Worm (Caenorhabditis elegans) whole organism, L4 larva: ENCODE data around the gene nhr-155.

Source experiments
- T26A8.4 ChIP-seq: fragments of 200-800 bp; sonication (Bioruptor generic); IDR thresholded peaks from 2 replicates; pipeline ENCODE4 v1.3.6; 2022; ENCODE audit warnings: missing genetic modification characterization, missing compliant biosample characterization
- ZK337.2 ChIP-seq: fragments of 200-800 bp; sonication (Bioruptor generic); IDR thresholded peaks from 2 replicates; pipeline ENCODE4 v1.3.6; 2022; ENCODE audit warnings: missing genetic modification reagents, missing genetic modification characterization, missing compliant biosample characterization
- aha-1 ChIP-seq: fragments of 150-350 bp; peaks from one replicate; lab custom pipeline; 2014; ENCODE audit warnings: missing biosample characterization, missing genetic modification characterization
- aly-2 ChIP-seq: sonication (generic microtip); optimal IDR thresholded peaks from 2 replicates; lab custom pipeline; 2018; ENCODE audit warnings: missing biosample characterization, missing genetic modification characterization
- ama-1 ChIP-seq: fragments of 150-350 bp; optimal IDR thresholded peaks from 2 replicates; lab custom pipeline; 2014; ENCODE audit warnings: inconsistent platforms, mixed read lengths
- arid-1 ChIP-seq: fragments of 200-800 bp; sonication (Bioruptor generic); conservative IDR thresholded peaks from 2 replicates; pipeline ENCODE4 v1.3.6; 2022; ENCODE audit warnings: missing genetic modification reagents, missing genetic modification characterization, missing compliant biosample characterization
- ceh-82 ChIP-seq: sonication (generic microtip); optimal IDR thresholded peaks from 2 replicates; lab custom pipeline; 2017; ENCODE audit warnings: missing biosample characterization, missing genetic modification characterization
- daf-8 ChIP-seq: fragments of 200-800 bp; sonication (Bioruptor generic); IDR thresholded peaks from 2 replicates; pipeline ENCODE4 v1.3.6; 2022; ENCODE audit warnings: missing genetic modification characterization, missing compliant biosample characterization
- egl-43 ChIP-seq: fragments of 200-800 bp; sonication (Bioruptor generic); IDR thresholded peaks from 2 replicates; pipeline ENCODE4 v1.3.6; 2022; ENCODE audit warnings: missing genetic modification reagents, missing genetic modification characterization, missing compliant biosample characterization
- hlh-11 ChIP-seq: fragments of 200-800 bp; sonication (Bioruptor generic); optimal IDR thresholded peaks from 2 replicates; lab custom pipeline; 2018; ENCODE audit warnings: mild to moderate bottlenecking, missing genetic modification characterization, missing compliant biosample characterization
- jun-1 ChIP-seq: fragments of 150-350 bp; optimal IDR thresholded peaks from 2 replicates; lab custom pipeline; 2014; ENCODE audit warnings: missing biosample characterization, missing genetic modification reagents, missing genetic modification characterization
- lin-13 ChIP-seq: fragments of 150-350 bp; optimal IDR thresholded peaks from 2 replicates; lab custom pipeline; 2014; ENCODE audit warnings: missing biosample characterization, missing genetic modification reagents, missing genetic modification characterization
- lin-15B ChIP-seq: fragments of 150-350 bp; sonication (generic microtip); optimal IDR thresholded peaks from 3 replicates; lab custom pipeline; 2014; ENCODE audit warnings: missing biosample characterization, missing genetic modification characterization
- lin-29 ChIP-seq: fragments of 200-800 bp; sonication (Bioruptor generic); IDR thresholded peaks from 2 replicates; pipeline ENCODE4 v1.3.6; 2022; ENCODE audit warnings: missing genetic modification reagents, missing genetic modification characterization, missing compliant biosample characterization
- lin-38 ChIP-seq: fragments of 200-800 bp; sonication (Bioruptor generic); IDR thresholded peaks from 2 replicates; pipeline ENCODE4 v1.3.6; 2022; ENCODE audit warnings: missing genetic modification reagents, missing genetic modification characterization, missing compliant biosample characterization
- mep-1 ChIP-seq: fragments of 150-350 bp; sonication (generic microtip); optimal IDR thresholded peaks from 3 replicates; lab custom pipeline; 2014; ENCODE audit warnings: missing biosample characterization, missing genetic modification characterization
- mes-2 ChIP-seq: sonication (generic microtip); optimal IDR thresholded peaks from 2 replicates; lab custom pipeline; 2016; ENCODE audit warnings: missing genotype, mild to moderate bottlenecking, missing genetic modification characterization, missing compliant biosample characterization; ENCODE audit not compliant: poor library complexity, severe bottlenecking
- mxl-3 ChIP-seq: fragments of 200-800 bp; sonication (Bioruptor generic); optimal IDR thresholded peaks from 2 replicates; lab custom pipeline; 2018; ENCODE audit warnings: mild to moderate bottlenecking, missing genetic modification characterization, missing compliant biosample characterization
- nhr-102 ChIP-seq: sonication (generic microtip); optimal IDR thresholded peaks from 2 replicates; lab custom pipeline; 2016; ENCODE audit warnings: mild to moderate bottlenecking, missing genetic modification characterization, moderate library complexity, missing compliant biosample characterization
- nhr-25 ChIP-seq: sonication (generic microtip); optimal IDR thresholded peaks from 2 replicates; lab custom pipeline; 2017; ENCODE audit warnings: missing genetic modification characterization, mild to moderate bottlenecking, missing compliant biosample characterization, antibody characterized with exemption, moderate library complexity, borderline replicate concordance; ENCODE audit not compliant: insufficient read depth
- nhr-28 ChIP-seq: fragments of 150-350 bp; optimal IDR thresholded peaks from 2 replicates; lab custom pipeline; 2014; ENCODE audit warnings: missing biosample characterization, missing genetic modification characterization
- nhr-41 ChIP-seq: fragments of 200-800 bp; sonication (Bioruptor generic); IDR thresholded peaks from 2 replicates; pipeline ENCODE4 v1.3.6; 2022; ENCODE audit warnings: missing genetic modification reagents, missing genetic modification characterization, missing compliant biosample characterization
- nhr-42 ChIP-seq: fragments of 200-800 bp; sonication (Bioruptor generic); IDR thresholded peaks from 2 replicates; pipeline ENCODE4 v1.3.6; 2022; ENCODE audit warnings: missing genetic modification characterization, missing compliant biosample characterization
- nhr-48 ChIP-seq: sonication (generic microtip); optimal IDR thresholded peaks from 2 replicates; lab custom pipeline; 2016; ENCODE audit warnings: mild to moderate bottlenecking, missing genetic modification characterization, missing compliant biosample characterization
- pha-4 ChIP-seq, 2 experiments: fragments of 150-350 bp in 1 of 2; fragments of 200-800 bp in 1 of 2; sonication (Bioruptor generic) in 1 of 2; IDR thresholded peaks in 1 of 2; optimal IDR thresholded peaks in 1 of 2; 2 replicates each; pipeline versions ENCODE4 v1.3.6 to Lab custom; 2014 to 2022; ENCODE audit warnings: missing genetic modification characterization in 2 of 2, missing genetic modification reagents in 2 of 2, missing biosample characterization in 1 of 2, missing compliant biosample characterization in 1 of 2
- pqm-1 ChIP-seq: sonication (generic microtip); optimal IDR thresholded peaks from 2 replicates; lab custom pipeline; 2017; ENCODE audit warnings: missing biosample characterization, missing genetic modification characterization
- sdz-12 ChIP-seq: fragments of 200-800 bp; sonication (Bioruptor generic); optimal IDR thresholded peaks from 2 replicates; lab custom pipeline; 2018; ENCODE audit warnings: mild to moderate bottlenecking, missing genetic modification characterization, missing compliant biosample characterization
- snpc-1.2 ChIP-seq: fragments of 200-800 bp; sonication (Bioruptor generic); IDR thresholded peaks from 2 replicates; pipeline ENCODE4 v1.3.6; 2022; ENCODE audit warnings: missing genetic modification reagents, missing genetic modification characterization, missing compliant biosample characterization
- tag-97 ChIP-seq: fragments of 200-800 bp; sonication (Bioruptor generic); IDR thresholded peaks from 2 replicates; pipeline ENCODE4 v1.3.6; 2022; ENCODE audit warnings: missing genetic modification characterization, missing compliant biosample characterization
- unc-39 ChIP-seq: sonication (generic microtip); optimal IDR thresholded peaks from 2 replicates; lab custom pipeline; 2017; ENCODE audit warnings: missing biosample characterization, missing genetic modification characterization
- unc-62 ChIP-seq, 3 experiments: fragments of 150-350 bp in 1 of 3; sonication (generic microtip); optimal IDR thresholded peaks in 2 of 3; peaks in 1 of 3; 1 replicate in 1 of 3; 2 replicates in 2 of 3; lab custom pipeline; 2014 to 2017; ENCODE audit warnings: missing biosample characterization in 3 of 3, missing genetic modification characterization in 3 of 3, missing genetic modification reagents in 3 of 3, missing genotype in 1 of 3
- zip-11 ChIP-seq: fragments of 200-800 bp; sonication (Bioruptor generic); IDR thresholded peaks from 2 replicates; pipeline ENCODE4 v1.3.6; 2022; ENCODE audit warnings: missing genetic modification characterization, missing compliant biosample characterization

nhr-155 gene

ce11 chrV:543169-543568 is 3.9 kb downstream of the nhr-155 start, which contains the start of gene C14C6.3:
Gene C14C6.3, plus strand, starts transcription at chrV:543469.
- TF ChIP-seq nhr-41 (GFP tag; lab: Robert Waterston, UW) (no peak), ama-1 (lab: Kevin White, UChicago) (no peak), pqm-1 (tag; lab: Kevin White, UChicago) (no peak), ceh-82 (tag; lab: Kevin White, UChicago) (no peak), unc-62 (GFP tag; optimal IDR thresholded peaks at IDR 0.05 in 1 of 2; lab: Kevin White, UChicago) (peak in 1 of 2 experiments; percentile 5), unc-62 (tag; optimal IDR thresholded peaks at IDR 0.05; lab: Kevin White, UChicago) (no peak), daf-8 (GFP tag; lab: Robert Waterston, UW) (no peak)

- TF ChIP-seq lin-38: no peak
- no peak for TF ChIP-seq unc-39 (tag; lab: Kevin White, UChicago)
- no peak for TF ChIP-seq daf-8 (GFP tag; lab: Robert Waterston, UW)
- TF ChIP-seq snpc-1.2: no peak
- no peak for TF ChIP-seq mxl-3
- TF ChIP-seq lin-13 (GFP tag; lab: Kevin White, UChicago): no peak
- TF ChIP-seq aly-2: no peak
- TF ChIP-seq pha-4 (GFP tag; IDR thresholded peaks at IDR 0.05; lab: Robert Waterston, UW): no peak
- no peak for TF ChIP-seq pha-4 (tag; optimal IDR thresholded peaks at IDR 0.05; lab: Kevin White, UChicago)
- TF ChIP-seq tag-97: no peak
Measured at ce11 chrV:547980-548379, 8.7 kb downstream of the nhr-155 start, which contains the start of gene C14C6.6. Gene C14C6.6, minus strand, starts transcription at chrV:548080.

ce11 chrV:552406-552805 is 13.1 kb downstream of the nhr-155 start:
- TF ChIP-seq zip-11 (GFP tag; lab: Robert Waterston, UW) (no peak), arid-1 (no peak), unc-62 (GFP tag; optimal IDR thresholded peaks at IDR 0.05 in 1 of 2; lab: Kevin White, UChicago) (peak in 1 of 2 experiments; percentile 91), unc-62 (tag; optimal IDR thresholded peaks at IDR 0.05; lab: Kevin White, UChicago) (no peak), aha-1 (no peak)
- TF ChIP-seq, all 104 proteins: peak for 1

ce11 chrV:553067-553466 is 13.8 kb downstream of the nhr-155 start, which contains the start of gene C14C6.8:
Gene C14C6.8, minus strand, starts transcription at chrV:553167.
- TF ChIP-seq pqm-1 (tag; lab: Kevin White, UChicago) (no peak), mes-2 (tag; lab: Kevin White, UChicago) (no peak), nhr-28 (tag; lab: Kevin White, UChicago) (no peak)

ce11 chrV:556055-556454 is 16.8 kb downstream of the nhr-155 start, which contains the start of gene srx-8:
Gene srx-8, minus strand, starts transcription at chrV:556155.
- no peak for TF ChIP-seq egl-43
- TF ChIP-seq mep-1 (tag; lab: Kevin White, UChicago): no peak
- no peak for TF ChIP-seq nhr-102 (tag; lab: Kevin White, UChicago)
- TF ChIP-seq nhr-25 (tag; lab: Kevin White, UChicago): no peak
- TF ChIP-seq lin-15B (tag; lab: Kevin White, UChicago): no peak
- no peak for TF ChIP-seq pqm-1 (tag; lab: Kevin White, UChicago)
- no peak for TF ChIP-seq lin-29
- TF ChIP-seq ZK337.2 (GFP tag; lab: Robert Waterston, UW): no peak
- TF ChIP-seq hlh-11 (tag; lab: Kevin White, UChicago): no peak
- no peak for TF ChIP-seq sdz-12 (GFP tag; lab: Kevin White, UChicago)
- TF ChIP-seq nhr-48: no peak
- TF ChIP-seq snpc-1.2: no peak
- no peak for TF ChIP-seq unc-62 (GFP tag; optimal IDR thresholded peaks at IDR 0.05 in 1 of 2; lab: Kevin White, UChicago)
- TF ChIP-seq unc-62 (tag; optimal IDR thresholded peaks at IDR 0.05; lab: Kevin White, UChicago): no peak
- TF ChIP-seq nhr-42: no peak
- no peak for TF ChIP-seq zip-11 (GFP tag; lab: Robert Waterston, UW)
- TF ChIP-seq T26A8.4 (GFP tag; lab: Robert Waterston, UW): no peak
- no peak for TF ChIP-seq jun-1 (tag; lab: Kevin White, UChicago)
- TF ChIP-seq, all 104 proteins: peak for 0
